Worm (Caenorhabditis elegans) whole organism, L4 larva: ENCODE measurements around the gene F26A1.7.

Experiments used
- F49E8.2 ChIP-seq: sonication (generic microtip); optimal IDR thresholded peaks from 2 replicates; lab custom pipeline; 2016; ENCODE audit warnings: missing compliant biosample characterization, mild to moderate bottlenecking, missing genetic modification characterization, borderline replicate concordance
- T20F7.1 ChIP-seq: fragments of 200-800 bp; sonication (Bioruptor generic); optimal IDR thresholded peaks from 2 replicates; lab custom pipeline; 2018; ENCODE audit warnings: mild to moderate bottlenecking, missing genetic modification characterization, missing compliant biosample characterization
- aly-2 ChIP-seq: sonication (generic microtip); optimal IDR thresholded peaks from 2 replicates; lab custom pipeline; 2018; ENCODE audit warnings: missing biosample characterization, missing genetic modification characterization
- hif-1 ChIP-seq, 2 experiments: sonication (generic microtip); optimal IDR thresholded peaks; 2 replicates each; lab custom pipeline; 2016 to 2017; ENCODE audit warnings: missing compliant biosample characterization in 2 of 2, missing genetic modification characterization in 2 of 2, missing genetic modification reagents in 2 of 2, missing genotype in 2 of 2, mild to moderate bottlenecking in 1 of 2
- mxl-3 ChIP-seq: fragments of 200-800 bp; sonication (Bioruptor generic); optimal IDR thresholded peaks from 2 replicates; lab custom pipeline; 2018; ENCODE audit warnings: mild to moderate bottlenecking, missing genetic modification characterization, missing compliant biosample characterization
- nhr-102 ChIP-seq: sonication (generic microtip); optimal IDR thresholded peaks from 2 replicates; lab custom pipeline; 2016; ENCODE audit warnings: mild to moderate bottlenecking, missing genetic modification characterization, moderate library complexity, missing compliant biosample characterization
- nhr-76 ChIP-seq: fragments of 150-350 bp; optimal IDR thresholded peaks from 2 replicates; lab custom pipeline; 2014; ENCODE audit warnings: missing biosample characterization, missing genetic modification characterization
- zag-1 ChIP-seq: fragments of 150-350 bp; optimal IDR thresholded peaks from 2 replicates; lab custom pipeline; 2014; ENCODE audit warnings: missing biosample characterization, missing genetic modification characterization

DNA sequence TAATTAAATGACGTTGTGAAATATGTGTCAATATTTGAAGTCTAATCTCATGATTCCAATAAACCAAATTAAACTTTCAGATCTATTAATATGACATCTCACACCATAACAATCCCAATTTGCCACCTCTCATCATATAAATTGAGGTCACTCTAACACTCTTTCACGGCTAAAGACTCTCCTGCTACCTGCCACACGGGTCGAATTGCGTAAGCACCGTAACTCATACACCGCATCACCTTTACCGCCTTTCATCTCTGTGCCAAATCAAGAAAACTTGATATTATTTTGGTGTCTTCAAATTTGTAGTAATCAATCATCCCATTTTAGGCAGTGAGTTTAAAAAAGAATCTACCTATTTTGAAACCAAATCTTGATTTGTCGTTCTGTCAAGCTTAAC, 13.4 kb downstream of the F26A1.7 start:
- TF ChIP-seq zag-1 (tag; lab: Kevin White, UChicago) (no peak), mxl-3 (GFP tag; lab: Kevin White, UChicago) (no peak), nhr-76 (tag; lab: Kevin White, UChicago) (no peak), nhr-102 (tag; lab: Kevin White, UChicago) (no peak), F49E8.2 (tag; lab: Kevin White, UChicago) (no peak), T20F7.1 (GFP tag; lab: Kevin White, UChicago) (no peak), aly-2 (tag; lab: Kevin White, UChicago) (no peak), hif-1 (tag; optimal IDR thresholded peaks at IDR 0.05; lab: Kevin White, UChicago) (no peak)
